Fruit fly (Drosophila melanogaster): ENCODE data around the gene CG17375.

Gene CG17375

dm6 chr2L:6819230-6820049, 13.8 kb upstream of the CG17375 start (continued):
- peak; percentile 49 for TF ChIP-seq trem (tag; optimal IDR thresholded peaks at IDR 0.05)
- peak; percentile 9 for TF ChIP-seq CG1602 (GFP tag; optimal IDR thresholded peaks at IDR 0.05)
- TF ChIP-seq Dek (tag; optimal IDR thresholded peaks at IDR 0.05) = no peak
- no peak for TF ChIP-seq CG11085 (GFP tag; IDR thresholded peaks at IDR 0.05)
- TF ChIP-seq CG10565 (GFP tag; optimal IDR thresholded peaks at IDR 0.05) = no peak
- no peak for TF ChIP-seq CTCF (GFP tag; optimal IDR thresholded peaks at IDR 0.05)
- peak; percentile 67 for TF ChIP-seq CoRest (tag; optimal IDR thresholded peaks at IDR 0.05)
- no peak for TF ChIP-seq CG17568 (GFP tag; optimal IDR thresholded peaks at IDR 0.05)
- TF ChIP-seq E2f1 (GFP tag; IDR thresholded peaks at IDR 0.05) = no peak
- TF ChIP-seq onecut (GFP tag; IDR thresholded peaks at IDR 0.05) = no peak
- TF ChIP-seq sob (GFP tag; IDR thresholded peaks at IDR 0.05) = no peak; the same call in 1 of the 2 replicates
- TF ChIP-seq tx (GFP tag; optimal IDR thresholded peaks at IDR 0.05) = peak; percentile 10
- TF ChIP-seq Poxn (GFP tag; IDR thresholded peaks at IDR 0.05) = no peak
- no peak for TF ChIP-seq Ada2b (GFP tag; IDR thresholded peaks at IDR 0.05)
- no peak for TF ChIP-seq CG7928 (GFP tag; optimal IDR thresholded peaks at IDR 0.05)
- TF ChIP-seq fru (optimal IDR thresholded peaks at IDR 0.05) = no peak
- no peak for TF ChIP-seq ac (GFP tag; optimal IDR thresholded peaks at IDR 0.05)
- TF ChIP-seq schlank (tag; optimal IDR thresholded peaks at IDR 0.05) = no peak
- no peak for TF ChIP-seq Dip2 (GFP tag; IDR thresholded peaks at IDR 0.05)
- TF ChIP-seq CG13123 (GFP tag; optimal IDR thresholded peaks at IDR 0.05) = no peak
- no peak for TF ChIP-seq fu2 (GFP tag; optimal IDR thresholded peaks at IDR 0.05)
- TF ChIP-seq Rfx (GFP tag; IDR thresholded peaks at IDR 0.05) = no peak; the same call in 1 of the 2 replicates
- no peak for TF ChIP-seq CG16779 (GFP tag; IDR thresholded peaks at IDR 0.05)
- peak; percentile 43 for TF ChIP-seq CG10209 (GFP tag; optimal IDR thresholded peaks at IDR 0.05)
- TF ChIP-seq unc-4 (GFP tag; IDR thresholded peaks at IDR 0.05; ENCODE audit: partially characterized antibody) = no peak
- TF ChIP-seq CG3847 (GFP tag; IDR thresholded peaks at IDR 0.05) = 0 out of 2 replicates have a peak, but pooled peaks have one; percentile 15
- TF ChIP-seq CG3995 (GFP tag; optimal IDR thresholded peaks at IDR 0.05) = no peak
- TF ChIP-seq HLH3B (GFP tag; IDR thresholded peaks at IDR 0.05) = 0 out of 2 replicates have a peak, but pooled peaks have one; percentile 19
- TF ChIP-seq repo (GFP tag; optimal IDR thresholded peaks at IDR 0.05) = no peak
- no peak for TF ChIP-seq dati (GFP tag; IDR thresholded peaks at IDR 0.05)
- TF ChIP-seq PHDP (tag; optimal IDR thresholded peaks at IDR 0.05) = peak; percentile 22
- no peak for TF ChIP-seq hbn (GFP tag; IDR thresholded peaks at IDR 0.05; ENCODE audit: partially characterized antibody)
- TF ChIP-seq HHEX (GFP tag; optimal IDR thresholded peaks at IDR 0.05) = no peak
- TF ChIP-seq Dll (GFP tag; IDR thresholded peaks at IDR 0.05; ENCODE audit: partially characterized antibody) = no peak
- no peak for TF ChIP-seq btn (GFP tag; optimal IDR thresholded peaks at IDR 0.05)
- TF ChIP-seq CG1792 (GFP tag; optimal IDR thresholded peaks at IDR 0.05) = no peak
- TF ChIP-seq Awh (GFP tag; IDR thresholded peaks at IDR 0.05) = no peak
- TF ChIP-seq Eip74EF (GFP tag; optimal IDR thresholded peaks at IDR 0.05) = peak in 1 of 2 experiments; percentile 31
- no peak for TF ChIP-seq Taf1 (GFP tag; IDR thresholded peaks at IDR 0.05)
- peak; percentile 35 for TF ChIP-seq Meics (GFP tag; optimal IDR thresholded peaks at IDR 0.05)
- TF ChIP-seq CG18764 (GFP tag; optimal IDR thresholded peaks at IDR 0.05) = no peak
- no peak for TF ChIP-seq odd (GFP tag; optimal IDR thresholded peaks at IDR 0.05)
- TF ChIP-seq sd (tag; optimal IDR thresholded peaks at IDR 0.05) = peak; percentile 58
- TF ChIP-seq so (GFP tag; IDR thresholded peaks at IDR 0.05) = 0 out of 3 replicates have a peak, but pooled peaks have one; percentile 20
- no peak for TF ChIP-seq CG11560 (tag; IDR thresholded peaks at IDR 0.05)
- TF ChIP-seq CG9215 (GFP tag; IDR thresholded peaks at IDR 0.05) = peak; percentile 50
- TF ChIP-seq CG4707 (GFP tag; optimal IDR thresholded peaks at IDR 0.05) = no peak
- TF ChIP-seq nmo (GFP tag; optimal IDR thresholded peaks at IDR 0.05) = peak; percentile 66
- TF ChIP-seq CG7745 (tag; optimal IDR thresholded peaks at IDR 0.05) = no peak
- no peak for TF ChIP-seq Elba2 (GFP tag; optimal IDR thresholded peaks at IDR 0.05)
- TF ChIP-seq CG18619 (GFP tag; optimal IDR thresholded peaks at IDR 0.05) = peak; percentile 27
